Worm (Caenorhabditis elegans) whole organism, L3 larva: ENCODE data around the gene F55C12.2.

Experiments used
- ama-1 ChIP-seq: fragments of 150-350 bp; optimal IDR thresholded peaks from 2 replicates; lab custom pipeline; 2018
- ceh-16 ChIP-seq: sonication (generic microtip); optimal IDR thresholded peaks from 2 replicates; lab custom pipeline; 2017; ENCODE audit warnings: missing biosample characterization, missing genetic modification characterization
- egl-27 ChIP-seq: sonication (generic microtip); optimal IDR thresholded peaks from 4 replicates; lab custom pipeline; 2017; ENCODE audit warnings: missing biosample characterization, missing genetic modification reagents, missing genetic modification characterization
- nfya-1 ChIP-seq: sonication (generic microtip); optimal IDR thresholded peaks from 2 replicates; lab custom pipeline; 2017; ENCODE audit warnings: missing genetic modification characterization, mild to moderate bottlenecking, missing compliant biosample characterization, antibody characterized with exemption, moderate library complexity; ENCODE audit not compliant: insufficient read depth
- nhr-43 ChIP-seq: sonication (generic microtip); optimal IDR thresholded peaks from 2 replicates; lab custom pipeline; 2016; ENCODE audit warnings: mild to moderate bottlenecking, missing genetic modification characterization, missing compliant biosample characterization; ENCODE audit not compliant: poor library complexity, severe bottlenecking
- nhr-76 ChIP-seq: fragments of 150-350 bp; sonication (generic microtip); optimal IDR thresholded peaks from 5 replicates; lab custom pipeline; 2014; ENCODE audit warnings: missing biosample characterization, missing genetic modification characterization
- pha-4 ChIP-seq: fragments of 150-350 bp; optimal IDR thresholded peaks from 2 replicates; lab custom pipeline; 2014; ENCODE audit warnings: missing biosample characterization, missing genetic modification reagents, missing genetic modification characterization
- unc-39 ChIP-seq: sonication (generic microtip); optimal IDR thresholded peaks from 4 replicates; lab custom pipeline; 2017; ENCODE audit warnings: missing biosample characterization, missing genetic modification characterization

ce11 chrII:5904252-5904651 is 27.6 kb downstream of the F55C12.2 start, which contains the start of gene tsp-18:
- TF ChIP-seq nhr-76 (tag; lab: Kevin White, UChicago) (no peak), unc-39 (tag; lab: Kevin White, UChicago) (no peak), ama-1 (no peak), nfya-1 (tag; lab: Kevin White, UChicago) (no peak), ceh-16 (tag; lab: Kevin White, UChicago) (no peak), egl-27 (tag; lab: Kevin White, UChicago) (no peak), pha-4 (no peak), nhr-43 (tag; lab: Kevin White, UChicago) (no peak)
